Fruit fly (Drosophila melanogaster) S2 (cell line): ENCODE measurements around the gene CG46281.

ENCODE experiments used
- CG8478 ChIP-seq: fragments of >200 bp; optimal IDR thresholded peaks from 2 replicates; lab custom pipeline; 2018
- CTCF ChIP-seq, 2 experiments: fragments of >200 bp; optimal IDR thresholded peaks; 2 replicates each; lab custom pipeline; 2018

The CG46281 gene

dm6 chr3R:12988411-12988810 lies 41.7 kb downstream of the CG46281 start, which contains the start of gene CG14383:
Gene CG14383 (minus strand): TSS chr3R:12988511.
- TF ChIP-seq CTCF (optimal IDR thresholded peaks at IDR 0.05; lab: Kevin White, UChicago) (no peak), CG8478 (lab: Kevin White, UChicago) (no peak)

dm6 chr3R:12985828-12986530 lies 44.1 kb downstream of the CG46281 start, which contains the start of gene CG31342:
Gene CG31342 (plus strand): TSS chr3R:12986041.
- TF ChIP-seq CTCF (optimal IDR thresholded peaks at IDR 0.05; lab: Kevin White, UChicago) (no peak), CG8478 (lab: Kevin White, UChicago) (no peak)

dm6 chr3R:12982982-12983633 lies 47.0 kb downstream of the CG46281 start:
- TF ChIP-seq CG8478 (lab: Kevin White, UChicago), result no peak
- no peak for TF ChIP-seq CTCF (optimal IDR thresholded peaks at IDR 0.05; lab: Kevin White, UChicago)

- TF ChIP-seq CG8478 (lab: Kevin White, UChicago) (no peak), CTCF (optimal IDR thresholded peaks at IDR 0.05; lab: Kevin White, UChicago) (no peak)
These were observed 47.7 kb downstream of the CG46281 start for dm6 chr3R:12982167-12982981.

dm6 chr3R:12981334-12982166 lies 48.6 kb downstream of the CG46281 start:
- TF ChIP-seq CG8478 (lab: Kevin White, UChicago) (no peak), CTCF (optimal IDR thresholded peaks at IDR 0.05; lab: Kevin White, UChicago) (no peak)

dm6 chr3R:12980628-12981219 lies 49.4 kb downstream of the CG46281 start, which contains the start of gene Paip2:
Gene Paip2 (plus strand): TSS chr3R:12980792.
- TF ChIP-seq CTCF (optimal IDR thresholded peaks at IDR 0.05; lab: Kevin White, UChicago) (peak; percentile 84 to 86), CG8478 (lab: Kevin White, UChicago) (no peak)
